Fruit fly (Drosophila melanogaster) whole organism, embryonic: Measurements from ENCODE around the gene UQCR-Q.

Experiments used
- Asciz ChIP-seq: fragments of 200-800 bp; sonication (Bioruptor generic); optimal IDR thresholded peaks from 2 replicates; lab custom pipeline; 2017; ENCODE audit warnings: missing biosample characterization, mild to moderate bottlenecking, missing genetic modification characterization, missing genetic modification reagents
- Bdp1 ChIP-seq: fragments of 200-800 bp; sonication (Bioruptor generic); optimal IDR thresholded peaks from 3 replicates; lab custom pipeline; 2016; ENCODE audit warnings: missing biosample characterization, missing genetic modification characterization
- CG11695 ChIP-seq: fragments of 200-800 bp; sonication (Bioruptor generic); IDR thresholded peaks from 3 replicates; pipeline ENCODE4 v1.3.6; 2022; ENCODE audit warnings: missing biosample characterization, missing genetic modification characterization
- CG17385 ChIP-seq: fragments of 200-800 bp; sonication (Bioruptor generic); optimal IDR thresholded peaks from 3 replicates; lab custom pipeline; 2018; ENCODE audit warnings: missing biosample characterization, mild to moderate bottlenecking, missing genetic modification characterization
- CG1792 ChIP-seq: fragments of 200-800 bp; sonication (Bioruptor generic); optimal IDR thresholded peaks from 2 replicates; lab custom pipeline; 2016; ENCODE audit warnings: missing biosample characterization, missing genetic modification characterization
- CG1832 ChIP-seq: fragments of 200-800 bp; sonication (Bioruptor generic); optimal IDR thresholded peaks from 2 replicates; lab custom pipeline; 2017; ENCODE audit warnings: missing biosample characterization, mild to moderate bottlenecking, missing genetic modification characterization, inconsistent platforms
- CG18476 ChIP-seq: fragments of 200-800 bp; sonication (Bioruptor generic); optimal IDR thresholded peaks from 2 replicates; lab custom pipeline; 2016; ENCODE audit warnings: missing biosample characterization, mild to moderate bottlenecking, missing genetic modification characterization
- CG18599 ChIP-seq: fragments of 200-800 bp; sonication (Bioruptor generic); optimal IDR thresholded peaks from 3 replicates; lab custom pipeline; 2017; ENCODE audit warnings: missing biosample characterization, missing genetic modification characterization, mild to moderate bottlenecking, moderate library complexity, missing genetic modification reagents
- CG18619 ChIP-seq: fragments of 200-800 bp; sonication (Bioruptor generic); optimal IDR thresholded peaks from 3 replicates; lab custom pipeline; 2017; ENCODE audit warnings: missing biosample characterization, mild to moderate bottlenecking, missing genetic modification characterization
- CG33557 ChIP-seq: fragments of 200-800 bp; sonication (Bioruptor generic); optimal IDR thresholded peaks from 2 replicates; lab custom pipeline; 2019; ENCODE audit warnings: missing biosample characterization, mild to moderate bottlenecking, missing genetic modification characterization, moderate library complexity
- CG3407 ChIP-seq: fragments of 200-800 bp; sonication (Bioruptor generic); optimal IDR thresholded peaks from 2 replicates; lab custom pipeline; 2018; ENCODE audit warnings: missing biosample characterization, mild to moderate bottlenecking, missing genetic modification characterization
- CG3726 ChIP-seq: fragments of 200-800 bp; sonication (Bioruptor generic); IDR thresholded peaks from 3 replicates; pipeline ENCODE4, ENCODE4 v1.3.6; 2022; ENCODE audit warnings: missing biosample characterization, missing genetic modification characterization
- CG42726 ChIP-seq: fragments of 200-800 bp; sonication (Bioruptor generic); IDR thresholded peaks from 2 replicates; pipeline ENCODE4 v1.3.6; 2022; ENCODE audit warnings: missing biosample characterization, missing genetic modification characterization; ENCODE audit not compliant: partially characterized antibody
- CG5953 ChIP-seq: fragments of 200-800 bp; sonication (Bioruptor generic); IDR thresholded peaks from 2 replicates; pipeline ENCODE4 v1.3.6; 2022; ENCODE audit warnings: missing biosample characterization, missing genetic modification characterization
- CG7928 ChIP-seq: fragments of 200-800 bp; sonication (Bioruptor generic); optimal IDR thresholded peaks from 2 replicates; lab custom pipeline; 2017; ENCODE audit warnings: missing biosample characterization, mild to moderate bottlenecking, missing genetic modification characterization
- CG8281 ChIP-seq: fragments of 200-800 bp; sonication (Bioruptor generic); optimal IDR thresholded peaks from 2 replicates; lab custom pipeline; 2018; ENCODE audit warnings: missing biosample characterization, mild to moderate bottlenecking, missing genetic modification characterization, moderate library complexity
- CG8359 ChIP-seq: fragments of 200-800 bp; sonication (Bioruptor generic); optimal IDR thresholded peaks from 2 replicates; lab custom pipeline; 2017; ENCODE audit warnings: missing biosample characterization, mild to moderate bottlenecking, missing genetic modification characterization, borderline replicate concordance
- CG8388 ChIP-seq: fragments of 200-800 bp; sonication (Bioruptor generic); optimal IDR thresholded peaks from 2 replicates; lab custom pipeline; 2019; ENCODE audit warnings: missing biosample characterization, mild to moderate bottlenecking, missing genetic modification characterization, moderate library complexity
- CHES-1-like ChIP-seq: fragments of 200-800 bp; sonication (Bioruptor generic); optimal IDR thresholded peaks from 2 replicates; lab custom pipeline; 2016; ENCODE audit warnings: missing biosample characterization, missing genetic modification characterization
- D ChIP-seq, 2 experiments: fragments of 200-800 bp in 1 of 2; fragments of >200 bp in 1 of 2; sonication (Bioruptor generic) in 1 of 2; optimal IDR thresholded peaks; 2 replicates in 1 of 2; 3 replicates in 1 of 2; lab custom pipeline; 2017; ENCODE audit warnings: mild to moderate bottlenecking in 1 of 2, missing biosample characterization in 1 of 2, missing genetic modification characterization in 1 of 2, missing genetic modification reagents in 1 of 2
- D19A ChIP-seq: fragments of 200-800 bp; optimal IDR thresholded peaks from 3 replicates; lab custom pipeline; 2019; ENCODE audit warnings: missing biosample characterization, mild to moderate bottlenecking, missing genetic modification characterization, moderate library complexity
- Dad ChIP-seq: fragments of 200-800 bp; sonication (Bioruptor generic); optimal IDR thresholded peaks from 3 replicates; lab custom pipeline; 2016; ENCODE audit warnings: missing biosample characterization, missing genetic modification characterization
- Doc2 ChIP-seq: fragments of 200-800 bp; sonication (Bioruptor generic); IDR thresholded peaks from 2 replicates; pipeline ENCODE4 v1.3.6; 2022; ENCODE audit warnings: missing biosample characterization, missing genetic modification characterization
- Drgx ChIP-seq: fragments of 200-800 bp; sonication (Bioruptor generic); IDR thresholded peaks from 2 replicates; pipeline ENCODE4 v1.3.6; 2022; ENCODE audit warnings: missing biosample characterization, missing genetic modification characterization
- E2f1 ChIP-seq: fragments of 200-800 bp; sonication (Bioruptor generic); IDR thresholded peaks from 2 replicates; pipeline ENCODE4 v1.3.6; 2022; ENCODE audit warnings: missing biosample characterization, missing genetic modification characterization
- H15 ChIP-seq: fragments of 200-800 bp; sonication (Bioruptor generic); IDR thresholded peaks from 3 replicates; pipeline ENCODE4 v1.3.6; 2022; ENCODE audit warnings: missing biosample characterization, missing genetic modification characterization
- HLH54F ChIP-seq: fragments of 200-800 bp; sonication (Bioruptor generic); optimal IDR thresholded peaks from 3 replicates; lab custom pipeline; 2016; ENCODE audit warnings: missing biosample characterization, missing genetic modification characterization
- Hmr ChIP-seq: fragments of 200-800 bp; sonication (Bioruptor generic); optimal IDR thresholded peaks from 3 replicates; lab custom pipeline; 2017; ENCODE audit warnings: mild to moderate bottlenecking, missing biosample characterization, missing genetic modification reagents, missing genetic modification characterization
- Hmx ChIP-seq: fragments of 200-800 bp; sonication (Bioruptor generic); optimal IDR thresholded peaks from 2 replicates; lab custom pipeline; 2016; ENCODE audit warnings: missing biosample characterization, missing genetic modification characterization
- Lim3 ChIP-seq: fragments of 200-800 bp; sonication (Bioruptor generic); IDR thresholded peaks from 2 replicates; pipeline ENCODE4 v1.3.6; 2022; ENCODE audit warnings: missing biosample characterization, missing genetic modification characterization
- NFAT ChIP-seq: fragments of 200-800 bp; sonication (Bioruptor generic); IDR thresholded peaks from 2 replicates; pipeline ENCODE4 v1.3.6; 2022; ENCODE audit warnings: missing biosample characterization, missing genetic modification characterization
- Oli ChIP-seq: fragments of 200-800 bp; sonication (Bioruptor generic); optimal IDR thresholded peaks from 2 replicates; lab custom pipeline; 2018; ENCODE audit warnings: missing biosample characterization, mild to moderate bottlenecking, missing genetic modification characterization, moderate library complexity
- Sox100B ChIP-seq: fragments of 200-800 bp; sonication (Bioruptor generic); optimal IDR thresholded peaks from 3 replicates; lab custom pipeline; 2018; ENCODE audit warnings: missing biosample characterization, mild to moderate bottlenecking, missing genetic modification characterization
- amos ChIP-seq: fragments of 200-800 bp; sonication (Bioruptor generic); IDR thresholded peaks from 2 replicates; pipeline ENCODE4 v1.3.6; 2022; ENCODE audit warnings: missing biosample characterization, missing genetic modification characterization; ENCODE audit not compliant: partially characterized antibody
- ara ChIP-seq: fragments of 200-800 bp; sonication (Bioruptor generic); IDR thresholded peaks from 2 replicates; pipeline ENCODE4 v1.3.6; 2022; ENCODE audit warnings: missing biosample characterization, missing genetic modification characterization
- cad ChIP-seq: fragments of >200 bp; optimal IDR thresholded peaks from 2 replicates; lab custom pipeline; 2017; ENCODE audit warnings: missing biosample characterization, missing genetic modification characterization
- chm ChIP-seq: fragments of 200-800 bp; sonication (Bioruptor generic); IDR thresholded peaks from 2 replicates; pipeline ENCODE4 v1.3.6; 2022; ENCODE audit warnings: missing biosample characterization, missing genetic modification characterization
- chn ChIP-seq: fragments of 200-800 bp; sonication (Bioruptor generic); optimal IDR thresholded peaks from 2 replicates; lab custom pipeline; 2016; ENCODE audit warnings: missing biosample characterization, missing genetic modification characterization
- ci ChIP-seq: fragments of 200-800 bp; sonication (Bioruptor generic); IDR thresholded peaks from 3 replicates; pipeline ENCODE4 v1.3.6; 2022; ENCODE audit warnings: missing biosample characterization, missing genetic modification characterization
- dmrt99B ChIP-seq: fragments of 200-800 bp; sonication (Bioruptor generic); optimal IDR thresholded peaks from 2 replicates; lab custom pipeline; 2018; ENCODE audit warnings: missing biosample characterization, mild to moderate bottlenecking, missing genetic modification characterization, moderate library complexity
- eve ChIP-seq, 2 experiments: fragments of >200 bp; optimal IDR thresholded peaks; 2 replicates each; lab custom pipeline; 2017; ENCODE audit warnings: missing biosample characterization in 2 of 2, missing genetic modification characterization in 2 of 2
- odd ChIP-seq: fragments of 200-800 bp; sonication (Bioruptor generic); optimal IDR thresholded peaks from 2 replicates; lab custom pipeline; 2017; ENCODE audit warnings: missing biosample characterization, mild to moderate bottlenecking, missing genetic modification characterization
- pb ChIP-seq: fragments of 200-800 bp; sonication (Bioruptor generic); optimal IDR thresholded peaks from 3 replicates; lab custom pipeline; 2016; ENCODE audit warnings: missing biosample characterization, missing genetic modification characterization
- peb ChIP-seq: fragments of 200-800 bp; sonication (Bioruptor generic); IDR thresholded peaks from 2 replicates; pipeline ENCODE4 v1.3.6; 2022; ENCODE audit warnings: missing biosample characterization, missing genetic modification characterization
- prd ChIP-seq, 3 experiments: fragments of >200 bp in 2 of 3; fragments of 200-800 bp in 1 of 3; sonication (Bioruptor generic) in 1 of 3; optimal IDR thresholded peaks in 2 of 3; IDR thresholded peaks in 1 of 3; 2 replicates in 2 of 3; 3 replicates in 1 of 3; pipeline versions ENCODE4 v1.3.6 to Lab custom; 2017 to 2022; ENCODE audit warnings: missing biosample characterization in 1 of 3, missing genetic modification characterization in 1 of 3
- pum ChIP-seq: fragments of 200-800 bp; sonication (Bioruptor generic); optimal IDR thresholded peaks from 2 replicates; lab custom pipeline; 2016; ENCODE audit warnings: missing biosample characterization, missing genetic modification characterization
- salm ChIP-seq: fragments of 200-800 bp; sonication (Bioruptor generic); optimal IDR thresholded peaks from 2 replicates; lab custom pipeline; 2018; ENCODE audit warnings: missing biosample characterization, mild to moderate bottlenecking, missing genetic modification characterization
- slou ChIP-seq: fragments of 200-800 bp; sonication (Bioruptor generic); optimal IDR thresholded peaks from 3 replicates; lab custom pipeline; 2016; ENCODE audit warnings: missing biosample characterization, missing genetic modification characterization
- sob ChIP-seq: fragments of 200-800 bp; sonication (Bioruptor generic); IDR thresholded peaks from 2 replicates; pipeline ENCODE4 v1.3.6; 2022; ENCODE audit warnings: missing biosample characterization, missing genetic modification characterization
- trh ChIP-seq: fragments of 200-800 bp; sonication (Bioruptor generic); optimal IDR thresholded peaks from 2 replicates; lab custom pipeline; 2016; ENCODE audit warnings: missing biosample characterization, missing genetic modification characterization
- twi ChIP-seq: fragments of 200-800 bp; optimal IDR thresholded peaks from 2 replicates; lab custom pipeline; 2019; ENCODE audit warnings: missing biosample characterization, mild to moderate bottlenecking, missing genetic modification characterization, moderate library complexity

UQCR-Q gene

DNA sequence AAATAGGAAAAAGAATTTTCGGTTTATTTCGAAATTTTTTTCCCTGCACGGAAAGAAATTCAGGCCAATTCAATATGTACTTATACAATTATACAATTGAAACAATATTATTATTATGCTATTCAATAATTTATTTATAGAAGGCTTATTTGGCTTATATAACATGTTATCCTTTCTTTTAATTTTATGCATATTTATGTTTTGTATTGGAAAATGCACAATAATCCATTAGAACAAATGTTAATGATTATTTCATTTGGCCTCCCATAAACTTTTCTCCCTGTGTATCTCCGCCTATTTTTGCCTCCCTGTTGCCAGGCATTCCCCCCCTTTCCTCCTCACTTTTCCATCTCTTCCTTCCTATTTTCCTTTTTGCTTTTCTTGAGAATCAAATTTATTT is 26.7 kb upstream of the UQCR-Q start (continued):
- TF ChIP-seq amos (GFP tag; lab: Robert Waterston, UW) = no peak
- TF ChIP-seq CG5953 (GFP tag; lab: Robert Waterston, UW) = no peak
- TF ChIP-seq CG17385 (GFP tag; lab: Kevin White, UChicago) = peak; percentile 19
- TF ChIP-seq pum (GFP tag; lab: Kevin White, UChicago) = no peak
- TF ChIP-seq peb (GFP tag; lab: Robert Waterston, UW) = no peak
- TF ChIP-seq CG8388 (GFP tag; lab: Kevin White, UChicago) = no peak
- no peak for TF ChIP-seq ci (GFP tag; lab: Robert Waterston, UW)
- TF ChIP-seq trh = no peak
- TF ChIP-seq salm (tag; lab: Kevin White, UChicago) = no peak
- TF ChIP-seq CG3407 (GFP tag; lab: Kevin White, UChicago) = no peak
- no peak for TF ChIP-seq CHES-1-like (GFP tag; lab: Kevin White, UChicago)
- no peak for TF ChIP-seq Bdp1 (GFP tag; lab: Kevin White, UChicago)
- 0 out of 2 replicates have a peak, but pooled peaks have one; percentile 9 for TF ChIP-seq E2f1 (GFP tag; lab: Robert Waterston, UW)
- no peak for TF ChIP-seq ara (GFP tag; lab: Robert Waterston, UW)
- no peak for TF ChIP-seq Doc2
- TF ChIP-seq CG7928 (GFP tag; lab: Kevin White, UChicago) = no peak
- no peak for TF ChIP-seq D (optimal IDR thresholded peaks at IDR 0.05; lab: Kevin White, UChicago)
- no peak for TF ChIP-seq D (GFP tag; optimal IDR thresholded peaks at IDR 0.05; lab: Kevin White, UChicago)
- no peak for TF ChIP-seq CG3726 (GFP tag; lab: Robert Waterston, UW)
- no peak for TF ChIP-seq chn
- TF ChIP-seq Dad (GFP tag; lab: Kevin White, UChicago) = no peak
- no peak for TF ChIP-seq CG1792
- peak; percentile 35 for TF ChIP-seq Sox100B
- TF ChIP-seq Drgx (GFP tag; lab: Robert Waterston, UW) = no peak
- TF ChIP-seq eve (GFP tag; optimal IDR thresholded peaks at IDR 0.05; lab: Kevin White, UChicago) = no peak
- peak; percentile 70 for TF ChIP-seq Hmr (GFP tag; lab: Kevin White, UChicago)
- peak; percentile 16 for TF ChIP-seq Oli (tag; lab: Kevin White, UChicago)
- TF ChIP-seq chm (GFP tag; lab: Robert Waterston, UW) = no peak
- no peak for TF ChIP-seq Asciz
- no peak for TF ChIP-seq CG1832 (GFP tag; lab: Kevin White, UChicago)
- no peak for TF ChIP-seq NFAT (GFP tag; lab: Robert Waterston, UW)
- no peak for TF ChIP-seq Hmx (GFP tag; lab: Kevin White, UChicago)
- TF ChIP-seq CG42726 = no peak
- TF ChIP-seq pb (GFP tag; lab: Kevin White, UChicago) = no peak
- TF ChIP-seq CG33557 (GFP tag; lab: Kevin White, UChicago) = no peak
- peak; percentile 49 for TF ChIP-seq dmrt99B (tag; lab: Kevin White, UChicago)
- no peak for TF ChIP-seq sob (GFP tag; lab: Robert Waterston, UW)
- peak; percentile 47; the same call in 1 of the 3 replicates for TF ChIP-seq CG11695 (GFP tag; lab: Robert Waterston, UW)
- no peak for TF ChIP-seq D19A
- TF ChIP-seq CG18599 (GFP tag; lab: Kevin White, UChicago) = peak; percentile 77
- TF ChIP-seq CG8359 (GFP tag; lab: Kevin White, UChicago) = no peak
- no peak for TF ChIP-seq prd (optimal IDR thresholded peaks at IDR 0.05; lab: Kevin White, UChicago)
- TF ChIP-seq prd (GFP tag; IDR thresholded peaks at IDR 0.05; lab: Robert Waterston, UW) = 0 out of 3 replicates have a peak, but pooled peaks have one; percentile 36
- no peak for TF ChIP-seq slou
- no peak for TF ChIP-seq twi (tag; lab: Kevin White, UChicago)
- no peak for TF ChIP-seq CG8281 (tag; lab: Kevin White, UChicago)
- TF ChIP-seq cad (GFP tag; lab: Kevin White, UChicago) = no peak
- no peak for TF ChIP-seq HLH54F
- TF ChIP-seq Lim3 (GFP tag; lab: Robert Waterston, UW) = no peak
- no peak for TF ChIP-seq H15 (GFP tag; lab: Robert Waterston, UW)
- peak; percentile 10 for TF ChIP-seq odd (GFP tag; lab: Kevin White, UChicago)
- no peak for TF ChIP-seq CG18619
- TF ChIP-seq CG18476 (GFP tag; lab: Kevin White, UChicago) = no peak
